Fruit fly (Drosophila melanogaster): Measurements from ENCODE around the gene CG4239.

CG4239 gene

DNA sequence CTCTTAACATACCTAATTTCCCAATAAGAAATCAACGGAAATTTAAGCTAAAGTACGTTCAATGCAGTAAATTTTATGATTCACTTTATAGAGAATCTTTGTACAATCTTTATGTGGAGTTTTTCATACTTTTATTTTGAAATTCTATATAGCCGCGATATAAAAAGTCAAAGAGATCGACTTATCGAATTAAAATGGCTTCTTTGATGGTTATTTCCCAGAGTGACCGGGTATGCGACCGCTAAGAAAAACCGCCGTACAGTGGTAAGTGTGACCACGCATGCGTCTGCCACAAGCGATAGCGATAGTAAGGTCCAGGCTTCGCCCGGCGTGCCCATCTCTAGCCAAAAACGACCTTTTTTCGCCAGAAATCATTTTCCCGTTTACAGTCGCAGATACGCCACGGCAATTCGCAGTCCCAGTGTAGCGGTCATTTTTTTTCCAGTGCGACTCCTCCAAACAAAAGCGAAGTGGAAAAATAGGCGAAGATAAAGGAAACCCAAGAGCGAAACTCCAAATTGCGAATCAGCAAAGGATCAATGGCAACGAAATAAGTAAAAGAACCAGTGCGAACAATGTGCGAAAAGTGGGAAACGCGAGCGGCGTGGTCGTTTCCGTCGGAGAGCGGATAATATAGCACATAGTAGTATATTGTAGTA, 37.5 kb downstream of the CG4239 start, which contains the start of gene hang (continued):
- no peak for TF ChIP-seq GATAe (GFP tag; conservative IDR thresholded peaks at IDR 0.05)
- TF ChIP-seq CG8281 (tag; optimal IDR thresholded peaks at IDR 0.05), result no peak
- no peak for TF ChIP-seq NK7.1 (GFP tag; optimal IDR thresholded peaks at IDR 0.05)
- TF ChIP-seq Elba2 (GFP tag; optimal IDR thresholded peaks at IDR 0.05), result peak; percentile 35
- TF ChIP-seq NC2α (GFP tag; optimal IDR thresholded peaks at IDR 0.05), result no peak
- no peak for TF ChIP-seq CG8478 (optimal IDR thresholded peaks at IDR 0.05)
- no peak for TF ChIP-seq CG7745 (tag; optimal IDR thresholded peaks at IDR 0.05)
- TF ChIP-seq CG7357 (GFP tag; IDR thresholded peaks at IDR 0.05), result no peak
- TF ChIP-seq lmd (GFP tag; IDR thresholded peaks at IDR 0.05), result peak; percentile 21; the same call in 1 of the 2 replicates
- no peak for TF ChIP-seq ase (GFP tag; IDR thresholded peaks at IDR 0.05)
- no peak for TF ChIP-seq CG6813 (GFP tag; optimal IDR thresholded peaks at IDR 0.05)
- no peak for TF ChIP-seq Nf-YA (GFP tag; IDR thresholded peaks at IDR 0.05)
- peak; percentile 65 for TF ChIP-seq CG12769 (tag; optimal IDR thresholded peaks at IDR 0.05)
- TF ChIP-seq CG7786 (GFP tag; optimal IDR thresholded peaks at IDR 0.05), result no peak
- TF ChIP-seq CG2116 (GFP tag; optimal IDR thresholded peaks at IDR 0.05), result peak; percentile 73
- TF ChIP-seq CG5245 (GFP tag; optimal IDR thresholded peaks at IDR 0.05), result no peak
- no peak for TF ChIP-seq sd (tag; optimal IDR thresholded peaks at IDR 0.05)
- peak; percentile 41; the same call in 1 of the 2 replicates for TF ChIP-seq bowl (GFP tag; IDR thresholded peaks at IDR 0.05)
- TF ChIP-seq trh (GFP tag; optimal IDR thresholded peaks at IDR 0.05), result no peak
- no peak for TF ChIP-seq crol (GFP tag; IDR thresholded peaks at IDR 0.05)
- peak; percentile 16 for TF ChIP-seq CG9727 (GFP tag; optimal IDR thresholded peaks at IDR 0.05)
- TF ChIP-seq CG10654 (GFP tag; optimal IDR thresholded peaks at IDR 0.05), result peak; percentile 14
- TF ChIP-seq Xrp1 (GFP tag; IDR thresholded peaks at IDR 0.05), result no peak
- peak; percentile 72 for TF ChIP-seq inv (GFP tag; IDR thresholded peaks at IDR 0.05; ENCODE audit: partially characterized antibody)
- no peak for TF ChIP-seq sima (GFP tag; optimal IDR thresholded peaks at IDR 0.05)
- peak; percentile 64 for TF ChIP-seq CG3847 (GFP tag; IDR thresholded peaks at IDR 0.05)
- peak; percentile 51 for TF ChIP-seq CHES-1-like (GFP tag; optimal IDR thresholded peaks at IDR 0.05)
- TF ChIP-seq CG18764 (GFP tag; optimal IDR thresholded peaks at IDR 0.05), result no peak
- TF ChIP-seq amos (GFP tag; IDR thresholded peaks at IDR 0.05; ENCODE audit: partially characterized antibody), result peak; percentile 91
- TF ChIP-seq tx (GFP tag; optimal IDR thresholded peaks at IDR 0.05), result no peak
- TF ChIP-seq CG7839 (tag; optimal IDR thresholded peaks at IDR 0.05), result peak; percentile 14
- no peak for TF ChIP-seq tio (GFP tag; optimal IDR thresholded peaks at IDR 0.05)
- TF ChIP-seq CG6254 (GFP tag; optimal IDR thresholded peaks at IDR 0.05), result no peak
- TF ChIP-seq Trl (optimal IDR thresholded peaks at IDR 0.05), result no peak
- TF ChIP-seq Trl (GFP tag; optimal IDR thresholded peaks at IDR 0.05), result peak; percentile 29
- peak; percentile 90 for TF ChIP-seq BEAF-32 (GFP tag; optimal IDR thresholded peaks at IDR 0.05)
- TF ChIP-seq bcd (GFP tag; optimal IDR thresholded peaks at IDR 0.05), result no peak
- no peak for TF ChIP-seq exex (tag; optimal IDR thresholded peaks at IDR 0.05)
- peak; percentile 39 for TF ChIP-seq CG13296 (GFP tag; optimal IDR thresholded peaks at IDR 0.05)
- TF ChIP-seq NfI (GFP tag; optimal IDR thresholded peaks at IDR 0.05), result peak; percentile 24
- TF ChIP-seq schlank (tag; optimal IDR thresholded peaks at IDR 0.05), result peak; percentile 16
- TF ChIP-seq CG30431 (GFP tag; optimal IDR thresholded peaks at IDR 0.05), result no peak
- TF ChIP-seq CG3726 (GFP tag; IDR thresholded peaks at IDR 0.05), result no peak
- peak; percentile 40 for TF ChIP-seq Hand (GFP tag; optimal IDR thresholded peaks at IDR 0.05)
- TF ChIP-seq Fer3 (tag; optimal IDR thresholded peaks at IDR 0.05), result peak; percentile 21
- TF ChIP-seq ind (GFP tag; optimal IDR thresholded peaks at IDR 0.05), result peak; percentile 10
- TF ChIP-seq CG17912 (GFP tag; optimal IDR thresholded peaks at IDR 0.05), result no peak
- 0 out of 2 replicates have a peak, but pooled peaks have one; percentile 17 for TF ChIP-seq sisA (GFP tag; IDR thresholded peaks at IDR 0.05)
- TF ChIP-seq cg (GFP tag; optimal IDR thresholded peaks at IDR 0.05), result no peak
- TF ChIP-seq Hr51 (GFP tag; optimal IDR thresholded peaks at IDR 0.05), result peak in 1 of 2 experiments; percentile 56
- no peak for TF ChIP-seq CG30020 (tag; optimal IDR thresholded peaks at IDR 0.05)

All from whole organism, embryonic.